Fruit fly (Drosophila melanogaster): Measurements from ENCODE around the gene Pi3K68D.

dm6 chr3L:11764930-11765329 lies 24.9 kb downstream of the Pi3K68D start:
- no peak for TF ChIP-seq CG3032 (tag; optimal IDR thresholded peaks at IDR 0.05)
- TF ChIP-seq CG6792 (GFP tag; optimal IDR thresholded peaks at IDR 0.05): no peak
- no peak for TF ChIP-seq Sox14 (GFP tag; optimal IDR thresholded peaks at IDR 0.05)
- no peak for TF ChIP-seq OdsH (GFP tag; optimal IDR thresholded peaks at IDR 0.05)
- TF ChIP-seq net (GFP tag; optimal IDR thresholded peaks at IDR 0.05): no peak
- TF ChIP-seq Sox15 (GFP tag; optimal IDR thresholded peaks at IDR 0.05): no peak
- no peak for TF ChIP-seq CG16779 (tag; optimal IDR thresholded peaks at IDR 0.05)
- no peak for TF ChIP-seq esn (GFP tag; optimal IDR thresholded peaks at IDR 0.05)
